Fruit fly (Drosophila melanogaster) whole organism, pupa: Measurements from ENCODE around the gene APC7.
A peak's percentile ranks its signal among the peaks of the same experiment; 100 is the strongest.

ENCODE experiments used
- CG12605 ChIP-seq: fragments of 200-800 bp; sonication (Bioruptor generic); IDR thresholded peaks from 2 replicates; pipeline ENCODE4 v1.3.6; 2022; ENCODE audit warnings: missing biosample characterization, missing genetic modification characterization
- CG14655 ChIP-seq: fragments of 200-800 bp; sonication (Bioruptor generic); optimal IDR thresholded peaks from 3 replicates; lab custom pipeline; 2017; ENCODE audit warnings: mild to moderate bottlenecking, missing biosample characterization, missing genetic modification reagents, missing genetic modification characterization
- CG15710 ChIP-seq: fragments of 200-800 bp; sonication (Bioruptor generic); optimal IDR thresholded peaks from 2 replicates; lab custom pipeline; 2018; ENCODE audit warnings: missing biosample characterization, mild to moderate bottlenecking, missing genetic modification characterization, moderate library complexity
- CG17806 ChIP-seq: fragments of 200-800 bp; sonication (Bioruptor generic); optimal IDR thresholded peaks from 2 replicates; lab custom pipeline; 2018; ENCODE audit warnings: missing biosample characterization, mild to moderate bottlenecking, missing genetic modification characterization, moderate library complexity
- CG32121 ChIP-seq: fragments of 200-800 bp; sonication (Bioruptor generic); IDR thresholded peaks from 2 replicates; pipeline ENCODE4 v1.3.6; 2022; ENCODE audit warnings: missing biosample characterization, missing genetic modification characterization
- CG34367 ChIP-seq: fragments of 200-800 bp; sonication (Bioruptor generic); optimal IDR thresholded peaks from 2 replicates; lab custom pipeline; 2018; ENCODE audit warnings: missing biosample characterization, mild to moderate bottlenecking, missing genetic modification characterization
- CG4496 ChIP-seq: fragments of 200-800 bp; sonication (Bioruptor generic); IDR thresholded peaks from 3 replicates; pipeline ENCODE4 v1.3.6; 2022; ENCODE audit warnings: missing biosample characterization, missing genetic modification characterization
- CG8301 ChIP-seq: fragments of 200-800 bp; sonication (Bioruptor generic); optimal IDR thresholded peaks from 2 replicates; lab custom pipeline; 2018; ENCODE audit warnings: missing biosample characterization, mild to moderate bottlenecking, missing genetic modification characterization
- CG9948 ChIP-seq: fragments of 200-800 bp; sonication (Bioruptor generic); optimal IDR thresholded peaks from 2 replicates; lab custom pipeline; 2018; ENCODE audit warnings: missing biosample characterization, mild to moderate bottlenecking, missing genetic modification characterization, moderate library complexity
- EcR ChIP-seq: fragments of 200-800 bp; sonication (Bioruptor generic); optimal IDR thresholded peaks from 3 replicates; lab custom pipeline; 2019; ENCODE audit warnings: missing biosample characterization, missing genetic modification characterization, mild to moderate bottlenecking, moderate library complexity, missing genetic modification reagents
- gl ChIP-seq: fragments of 200-800 bp; sonication (Bioruptor generic); optimal IDR thresholded peaks from 2 replicates; lab custom pipeline; 2018; ENCODE audit warnings: missing biosample characterization, mild to moderate bottlenecking, missing genetic modification characterization
- rn ChIP-seq: fragments of 200-800 bp; sonication (Bioruptor generic); IDR thresholded peaks from 2 replicates; pipeline ENCODE4 v1.3.6; 2022; ENCODE audit warnings: missing biosample characterization, missing genetic modification characterization

dm6 chrX:6601641-6602276 lies 4.9 kb downstream of the APC7 start:
- TF ChIP-seq CG9948 (tag; lab: Kevin White, UChicago) (peak; percentile 91), CG32121 (GFP tag; lab: Robert Waterston, UW) (peak; percentile 83), CG15710 (tag; lab: Kevin White, UChicago) (peak; percentile 91), CG12605 (peak; percentile 72; the same call in 1 of the 2 replicates), CG8301 (tag; lab: Kevin White, UChicago) (peak; percentile 88), CG14655 (GFP tag; lab: Kevin White, UChicago) (peak; percentile 92), EcR (GFP tag; lab: Kevin White, UChicago) (no peak), CG34367 (tag; lab: Kevin White, UChicago) (peak; percentile 88), rn (GFP tag; lab: Robert Waterston, UW) (peak; percentile 59; the same call in 1 of the 2 replicates), gl (tag; lab: Kevin White, UChicago) (peak; percentile 84), CG4496 (peak; percentile 90), CG17806 (tag; lab: Kevin White, UChicago) (peak; percentile 91)
